Worm (Caenorhabditis elegans) whole organism, young adult: ENCODE results near the gene lgc-20.

ENCODE experiments used
- Y67H2A.10 ChIP-seq: fragments of 200-800 bp; sonication (Bioruptor generic); conservative IDR thresholded peaks from 2 replicates; pipeline ENCODE4 v1.3.6; 2022; ENCODE audit warnings: missing genetic modification reagents, missing genetic modification characterization, missing compliant biosample characterization
- ccch-3 ChIP-seq: fragments of 200-800 bp; sonication (Bioruptor generic); optimal IDR thresholded peaks from 2 replicates; lab custom pipeline; 2018; ENCODE audit warnings: mild to moderate bottlenecking, missing genetic modification characterization, missing compliant biosample characterization
- cebp-2 ChIP-seq: fragments of 200-800 bp; sonication (Bioruptor generic); IDR thresholded peaks from 2 replicates; pipeline ENCODE4 v1.3.6; 2022; ENCODE audit warnings: missing genetic modification characterization, missing compliant biosample characterization
- ceh-27 ChIP-seq: fragments of 200-800 bp; sonication (Bioruptor generic); optimal IDR thresholded peaks from 2 replicates; lab custom pipeline; 2018; ENCODE audit warnings: mild to moderate bottlenecking, missing genetic modification characterization, moderate library complexity, missing compliant biosample characterization
- dox-1 ChIP-seq: fragments of 200-800 bp; sonication (Bioruptor generic); IDR thresholded peaks from 2 replicates; pipeline ENCODE4 v1.3.6; 2022; ENCODE audit warnings: missing genetic modification reagents, missing genetic modification characterization, missing compliant biosample characterization
- dpl-1 ChIP-seq: fragments of 150-350 bp; optimal IDR thresholded peaks from 2 replicates; lab custom pipeline; 2014; ENCODE audit warnings: missing biosample characterization, missing genetic modification reagents, missing genetic modification characterization
- ets-4 ChIP-seq: fragments of 200-800 bp; sonication (Bioruptor generic); optimal IDR thresholded peaks from 2 replicates; lab custom pipeline; 2018; ENCODE audit warnings: mild to moderate bottlenecking, missing genetic modification characterization, missing compliant biosample characterization
- hmg-20 ChIP-seq: fragments of 200-800 bp; sonication (Bioruptor generic); IDR thresholded peaks from 2 replicates; pipeline ENCODE4 v1.3.6; 2022; ENCODE audit warnings: missing genetic modification reagents, missing genetic modification characterization, missing compliant biosample characterization
- lir-1 ChIP-seq: fragments of 200-800 bp; sonication (Bioruptor generic); conservative IDR thresholded peaks from 2 replicates; pipeline ENCODE4 v1.3.6; 2022; ENCODE audit warnings: missing genetic modification reagents, missing genetic modification characterization, missing compliant biosample characterization
- lsl-1 ChIP-seq: fragments of 200-800 bp; sonication (Bioruptor generic); optimal IDR thresholded peaks from 2 replicates; lab custom pipeline; 2018; ENCODE audit warnings: mild to moderate bottlenecking, missing genetic modification characterization, moderate library complexity, missing compliant biosample characterization
- madf-10 ChIP-seq: sonication (generic microtip); optimal IDR thresholded peaks from 2 replicates; lab custom pipeline; 2016; ENCODE audit warnings: mild to moderate bottlenecking, missing genetic modification characterization, missing compliant biosample characterization
- madf-8 ChIP-seq: fragments of 200-800 bp; sonication (Bioruptor generic); conservative IDR thresholded peaks from 2 replicates; pipeline ENCODE4 v1.3.6; 2022; ENCODE audit warnings: missing genetic modification reagents, missing genetic modification characterization, missing compliant biosample characterization
- mcd-1 ChIP-seq: fragments of 200-800 bp; sonication (Bioruptor generic); IDR thresholded peaks from 2 replicates; pipeline ENCODE4 v1.3.6; 2022; ENCODE audit warnings: missing genetic modification reagents, missing genetic modification characterization, missing compliant biosample characterization
- rcor-1 ChIP-seq: fragments of 200-800 bp; sonication (Bioruptor generic); IDR thresholded peaks from 2 replicates; pipeline ENCODE4 v1.3.6; 2022; ENCODE audit warnings: missing genetic modification reagents, missing genetic modification characterization, missing compliant biosample characterization
- rec-8 ChIP-seq, 2 experiments: sonication (generic microtip); optimal IDR thresholded peaks; 2 replicates each; lab custom pipeline; 2016; ENCODE audit warnings: mild to moderate bottlenecking in 2 of 2, missing genetic modification characterization in 2 of 2, missing genetic modification reagents in 2 of 2, missing genotype in 2 of 2, missing biosample characterization in 1 of 2, missing compliant biosample characterization in 1 of 2, moderate library complexity in 1 of 2
- rpc-1 ChIP-seq, 2 experiments: fragments of 150-350 bp in 1 of 2; sonication (generic microtip) in 1 of 2; optimal IDR thresholded peaks; 2 replicates each; lab custom pipeline; 2014 to 2018; ENCODE audit warnings: missing biosample characterization in 1 of 2, missing genetic modification characterization in 1 of 2, missing genetic modification reagents in 1 of 2, missing genotype in 1 of 2
- snpc-1.3 ChIP-seq: sonication (generic microtip); optimal IDR thresholded peaks from 2 replicates; lab custom pipeline; 2017; ENCODE audit warnings: missing genetic modification characterization, mild to moderate bottlenecking, missing compliant biosample characterization, antibody characterized with exemption, moderate library complexity, missing genotype, missing genetic modification reagents; ENCODE audit not compliant: insufficient read depth
- tbp1 ChIP-seq: fragments of 200-800 bp; sonication (Bioruptor generic); optimal IDR thresholded peaks from 2 replicates; lab custom pipeline; 2018; ENCODE audit warnings: mild to moderate bottlenecking, missing genetic modification characterization, missing compliant biosample characterization
- tlf-1 ChIP-seq: fragments of 200-800 bp; sonication (Bioruptor generic); optimal IDR thresholded peaks from 2 replicates; lab custom pipeline; 2018; ENCODE audit warnings: mild to moderate bottlenecking, missing genetic modification characterization, missing compliant biosample characterization
- ztf-22 ChIP-seq: fragments of 200-800 bp; sonication (Bioruptor generic); optimal IDR thresholded peaks from 2 replicates; lab custom pipeline; 2018; ENCODE audit warnings: mild to moderate bottlenecking, missing genetic modification characterization, moderate library complexity, missing compliant biosample characterization

Gene lgc-20

DNA sequence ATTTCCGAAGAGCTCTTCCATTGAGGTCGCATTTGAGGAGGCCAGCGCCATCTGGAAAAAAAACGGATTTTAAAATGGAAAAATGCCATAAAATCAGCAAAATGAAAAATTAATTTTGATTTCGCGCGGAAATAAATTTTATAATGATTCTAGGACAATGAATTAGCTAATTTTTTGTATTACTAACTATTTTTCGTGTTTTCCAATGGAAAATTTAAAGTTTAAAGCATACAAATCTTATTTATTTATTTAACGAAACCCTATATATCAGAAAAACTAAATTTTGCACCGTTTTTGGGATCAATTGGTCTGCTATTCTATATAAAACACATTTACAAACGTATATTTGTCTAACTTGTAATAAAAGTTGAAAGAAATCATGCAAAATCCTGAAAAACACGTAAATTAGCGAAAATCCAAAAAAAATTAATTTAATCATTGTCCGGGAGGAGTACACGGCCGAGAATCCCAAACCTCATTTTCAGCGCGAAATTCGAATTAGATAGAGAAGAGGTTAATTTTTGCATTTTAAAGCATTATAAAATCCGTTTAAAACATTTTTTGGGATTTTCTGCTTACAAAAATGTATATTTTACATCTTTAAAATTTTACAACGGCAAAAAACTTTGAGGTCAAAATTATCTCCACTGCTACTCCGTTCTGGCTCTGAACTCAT lies 53.2 kb downstream of the lgc-20 start, which contains the start of gene C47G2.3 (continued):
- TF ChIP-seq madf-8 (GFP tag; lab: Robert Waterston, UW) (peak; percentile 25), lsl-1 (GFP tag; lab: Kevin White, UChicago) (peak; percentile 49), ztf-22 (GFP tag; lab: Kevin White, UChicago) (no peak), madf-10 (tag; lab: Kevin White, UChicago) (peak; percentile 9), rcor-1 (GFP tag; lab: Robert Waterston, UW) (0 out of 2 replicates have a peak, but pooled peaks have one; percentile 39), dpl-1 (peak; percentile 25), rpc-1 (optimal IDR thresholded peaks at IDR 0.05; lab: Kevin White, UChicago) (no peak), rpc-1 (tag; optimal IDR thresholded peaks at IDR 0.05; lab: Kevin White, UChicago) (no peak), rec-8 (tag; optimal IDR thresholded peaks at IDR 0.05; lab: Kevin White, UChicago) (peak in 1 of 2 experiments; percentile 25), Y67H2A.10 (GFP tag; lab: Robert Waterston, UW) (no peak), mcd-1 (peak; percentile 66), ets-4 (GFP tag; lab: Kevin White, UChicago) (no peak), ccch-3 (peak; percentile 13), tlf-1 (GFP tag; lab: Kevin White, UChicago) (peak; percentile 17), tbp1 (GFP tag; lab: Kevin White, UChicago) (peak; percentile 18), ceh-27 (GFP tag; lab: Kevin White, UChicago) (peak; percentile 24), dox-1 (GFP tag; lab: Robert Waterston, UW) (peak; percentile 31; the same call in 1 of the 2 replicates), hmg-20 (0 out of 2 replicates have a peak, but pooled peaks have one; percentile 26), cebp-2 (GFP tag; lab: Robert Waterston, UW) (no peak), lir-1 (GFP tag; lab: Robert Waterston, UW) (0 out of 2 replicates have a peak, but pooled peaks have one; percentile 27), snpc-1.3 (tag; lab: Kevin White, UChicago) (peak; percentile 41)
- TF ChIP-seq, all 124 proteins: peak for 39
